Fruit fly (Drosophila melanogaster): ENCODE measurements around the gene bc10.

The bc10 gene

dm6 chr3L:5603860-5604415 is 38.9 kb downstream of the bc10 start, which contains the start of gene TM9SF3 (continued):
- TF ChIP-seq ap (GFP tag; IDR thresholded peaks at IDR 0.05) (no peak), pum (GFP tag; optimal IDR thresholded peaks at IDR 0.05) (no peak), CG18476 (GFP tag; optimal IDR thresholded peaks at IDR 0.05) (peak; percentile 2), mld (GFP tag; IDR thresholded peaks at IDR 0.05; ENCODE audit: partially characterized antibody) (peak; percentile 65), CG1024 (GFP tag; IDR thresholded peaks at IDR 0.05) (no peak), CG16863 (GFP tag; optimal IDR thresholded peaks at IDR 0.05) (no peak), ems (GFP tag; optimal IDR thresholded peaks at IDR 0.05) (peak; percentile 25), CG6854 (GFP tag; optimal IDR thresholded peaks at IDR 0.05) (no peak), Med (GFP tag) (peak; percentile 59), CG17359 (tag; optimal IDR thresholded peaks at IDR 0.05) (no peak), sisA (GFP tag; IDR thresholded peaks at IDR 0.05) (no peak), CG16779 (GFP tag; IDR thresholded peaks at IDR 0.05) (no peak), CoRest (tag; optimal IDR thresholded peaks at IDR 0.05) (peak; percentile 41), odd (GFP tag; optimal IDR thresholded peaks at IDR 0.05) (no peak), crp (GFP tag; optimal IDR thresholded peaks at IDR 0.05) (peak in 1 of 2 experiments; percentile 4), CG10431 (GFP tag; optimal IDR thresholded peaks at IDR 0.05) (no peak), YL-1 (GFP tag; optimal IDR thresholded peaks at IDR 0.05) (peak; percentile 31), seq (GFP tag; IDR thresholded peaks at IDR 0.05) (no peak), CG3281 (GFP tag; optimal IDR thresholded peaks at IDR 0.05) (no peak), ATbp (GFP tag; optimal IDR thresholded peaks at IDR 0.05) (no peak), CG34224 (GFP tag; IDR thresholded peaks at IDR 0.05; ENCODE audit: partially characterized antibody) (peak; percentile 84), tap (tag; optimal IDR thresholded peaks at IDR 0.05) (no peak), Awh (GFP tag; IDR thresholded peaks at IDR 0.05) (no peak), Opbp (GFP tag; IDR thresholded peaks at IDR 0.05; ENCODE audit: partially characterized antibody) (peak; percentile 78), amos (GFP tag; IDR thresholded peaks at IDR 0.05; ENCODE audit: partially characterized antibody) (peak; percentile 82), CG13624 (GFP tag; optimal IDR thresholded peaks at IDR 0.05) (peak; percentile 4), bsh (GFP tag; optimal IDR thresholded peaks at IDR 0.05) (peak in 1 of 2 experiments; percentile 8), CG6791 (GFP tag; IDR thresholded peaks at IDR 0.05; ENCODE audit: partially characterized antibody) (peak; percentile 88), NC2β (GFP tag; optimal IDR thresholded peaks at IDR 0.05) (no peak), CG5953 (GFP tag; IDR thresholded peaks at IDR 0.05) (no peak), emc (GFP tag; optimal IDR thresholded peaks at IDR 0.05) (no peak), schlank (tag; optimal IDR thresholded peaks at IDR 0.05) (no peak), ham (GFP tag; IDR thresholded peaks at IDR 0.05) (no peak), CG1603 (tag; optimal IDR thresholded peaks at IDR 0.05) (no peak), aop (GFP tag; IDR thresholded peaks at IDR 0.05) (no peak), Ptx1 (GFP tag; IDR thresholded peaks at IDR 0.05) (no peak), Abd-B (GFP tag; optimal IDR thresholded peaks at IDR 0.05) (no peak), Hand (GFP tag; optimal IDR thresholded peaks at IDR 0.05) (no peak), CG15073 (GFP tag; optimal IDR thresholded peaks at IDR 0.05) (no peak), Tbp (GFP tag; optimal IDR thresholded peaks at IDR 0.05) (no peak), row (GFP tag; IDR thresholded peaks at IDR 0.05) (peak; percentile 78), Dll (GFP tag; IDR thresholded peaks at IDR 0.05; ENCODE audit: partially characterized antibody) (peak; percentile 92), nau (GFP tag; optimal IDR thresholded peaks at IDR 0.05) (no peak), CG2120 (GFP tag; optimal IDR thresholded peaks at IDR 0.05) (peak; percentile 49), CG33213 (GFP tag; optimal IDR thresholded peaks at IDR 0.05) (peak; percentile 33), her (GFP tag; optimal IDR thresholded peaks at IDR 0.05) (no peak), Hr51 (GFP tag; optimal IDR thresholded peaks at IDR 0.05) (peak in 1 of 2 experiments; percentile 32), Hmx (GFP tag; optimal IDR thresholded peaks at IDR 0.05) (no peak), CG6654 (GFP tag; optimal IDR thresholded peaks at IDR 0.05) (no peak), bigmax (GFP tag; optimal IDR thresholded peaks at IDR 0.05) (no peak)
